Fruit fly (Drosophila melanogaster): ENCODE measurements around the gene CG42449.
A peak's percentile ranks its signal among the peaks of the same experiment; 100 is the strongest.

CG42449 gene

DNA sequence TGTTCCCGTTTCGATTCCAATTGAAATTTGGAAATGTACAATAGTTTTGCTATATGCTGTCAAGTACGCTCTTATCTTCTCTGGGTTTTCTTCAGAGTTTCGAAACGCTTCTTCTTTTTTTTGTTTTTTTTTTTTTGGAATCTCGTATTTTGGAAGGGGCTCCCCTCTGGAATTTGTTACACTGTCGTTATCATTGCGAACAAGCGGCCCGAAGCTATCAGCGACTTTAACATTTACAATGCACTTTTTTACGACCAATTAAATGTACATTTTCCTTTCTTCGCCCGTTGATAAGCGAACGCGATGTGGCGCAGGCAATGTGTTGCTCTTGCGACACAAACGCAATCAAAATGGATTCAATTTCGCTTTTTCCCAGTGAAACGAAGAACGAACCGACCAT, 6.2 kb upstream of the CG42449 start:
- TF ChIP-seq ey (GFP tag; optimal IDR thresholded peaks at IDR 0.05) (no peak), Rel (GFP tag; optimal IDR thresholded peaks at IDR 0.05) (no peak), Rel (tag; optimal IDR thresholded peaks at IDR 0.05) (peak; percentile 85)

DNA sequence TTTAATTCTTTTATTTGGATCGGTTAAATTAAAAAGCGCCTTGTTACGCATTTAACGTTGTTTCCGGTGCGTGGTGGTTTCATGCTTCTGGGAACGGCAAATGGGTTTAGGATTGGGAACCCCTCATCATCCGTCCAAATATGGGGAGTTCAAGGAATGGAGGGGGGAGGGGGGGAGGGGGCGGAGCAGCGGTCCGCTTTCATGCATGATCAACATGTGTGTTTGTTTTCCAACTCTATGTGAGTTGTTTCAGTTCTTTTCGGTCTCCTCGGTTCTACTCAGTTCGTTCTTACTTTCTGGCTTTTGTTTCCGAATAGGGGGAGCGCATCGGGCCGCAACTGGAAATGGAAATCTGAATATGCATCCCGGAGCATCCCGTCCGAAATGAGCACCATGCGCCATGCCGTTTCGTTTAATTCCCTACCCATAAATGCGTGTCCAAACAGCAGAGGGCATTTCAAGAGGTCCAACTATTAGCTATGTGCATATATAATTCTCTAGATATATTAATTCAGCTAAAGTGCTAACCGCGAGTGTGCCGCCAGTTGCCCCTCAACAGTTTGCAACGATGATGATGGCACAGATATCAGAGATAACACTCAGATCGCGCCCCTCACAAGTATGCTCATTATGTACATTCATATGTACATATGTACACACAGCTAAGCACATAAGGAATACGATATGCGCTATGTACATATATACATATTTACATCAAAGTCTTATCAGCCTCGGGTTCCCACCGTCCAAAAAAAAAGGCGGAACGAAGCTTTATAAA, 5.5 kb upstream of the CG42449 start:
- TF ChIP-seq jim (GFP tag; optimal IDR thresholded peaks at IDR 0.05), result no peak
- no peak for TF ChIP-seq CG32264 (GFP tag; optimal IDR thresholded peaks at IDR 0.05)
- TF ChIP-seq Sp1 (GFP tag; optimal IDR thresholded peaks at IDR 0.05), result peak; percentile 70
- TF ChIP-seq CG9705 (GFP tag; optimal IDR thresholded peaks at IDR 0.05), result peak; percentile 48
- TF ChIP-seq fru (GFP tag; optimal IDR thresholded peaks at IDR 0.05), result peak; percentile 36
- no peak for TF ChIP-seq pan (optimal IDR thresholded peaks at IDR 0.05)
- TF ChIP-seq HLH106 (tag; optimal IDR thresholded peaks at IDR 0.05), result peak; percentile 8
- peak; percentile 28 for TF ChIP-seq GATAd (GFP tag; optimal IDR thresholded peaks at IDR 0.05)
- peak in 1 of 2 experiments; percentile 59 for TF ChIP-seq foxo (GFP tag; optimal IDR thresholded peaks at IDR 0.05)
- TF ChIP-seq sv (GFP tag; optimal IDR thresholded peaks at IDR 0.05), result peak; percentile 77
- TF ChIP-seq Hr78 (GFP tag; optimal IDR thresholded peaks at IDR 0.05), result no peak
- TF ChIP-seq Rel (GFP tag; optimal IDR thresholded peaks at IDR 0.05), result no peak
- TF ChIP-seq Rel (tag; optimal IDR thresholded peaks at IDR 0.05), result no peak
- TF ChIP-seq psq (GFP tag; optimal IDR thresholded peaks at IDR 0.05), result peak; percentile 52
- TF ChIP-seq OdsH (GFP tag; optimal IDR thresholded peaks at IDR 0.05), result peak; percentile 57
- TF ChIP-seq Abd-B (GFP tag; optimal IDR thresholded peaks at IDR 0.05), result no peak
- no peak for TF ChIP-seq N (GFP tag; optimal IDR thresholded peaks at IDR 0.05)
- peak; percentile 63 for TF ChIP-seq br (GFP tag; optimal IDR thresholded peaks at IDR 0.05)
- no peak for TF ChIP-seq Mio (GFP tag; optimal IDR thresholded peaks at IDR 0.05)
- no peak for TF ChIP-seq CrebA (GFP tag; optimal IDR thresholded peaks at IDR 0.05; ENCODE audit: borderline replicate concordance)
- TF ChIP-seq ey (GFP tag; optimal IDR thresholded peaks at IDR 0.05), result peak; percentile 11
- peak; percentile 60 for TF ChIP-seq Jra (GFP tag; optimal IDR thresholded peaks at IDR 0.05)
- TF ChIP-seq dmrt93B (GFP tag; optimal IDR thresholded peaks at IDR 0.05), result peak; percentile 30
- TF ChIP-seq dl (GFP tag; optimal IDR thresholded peaks at IDR 0.05; ENCODE audit: insufficient read depth in 1 of 2, partially characterized antibody in 2 of 2), result no peak
- TF ChIP-seq tai (GFP tag; optimal IDR thresholded peaks at IDR 0.05), result no peak
- no peak for TF ChIP-seq Vsx2 (GFP tag; optimal IDR thresholded peaks at IDR 0.05; ENCODE audit: partially characterized antibody)
- TF ChIP-seq Myc (optimal IDR thresholded peaks at IDR 0.05), result no peak
- peak; percentile 73 for TF ChIP-seq Hnf4 (GFP tag; optimal IDR thresholded peaks at IDR 0.05)
- peak; percentile 66 for TF ChIP-seq h (GFP tag; optimal IDR thresholded peaks at IDR 0.05)
- peak; percentile 8 for TF ChIP-seq sage (GFP tag; optimal IDR thresholded peaks at IDR 0.05)
- peak; percentile 70 for TF ChIP-seq Hr83 (GFP tag; optimal IDR thresholded peaks at IDR 0.05; ENCODE audit: poor library complexity, severe bottlenecking)
- peak; percentile 52 for TF ChIP-seq rgr (GFP tag; optimal IDR thresholded peaks at IDR 0.05)
- no peak for TF ChIP-seq brk (GFP tag; optimal IDR thresholded peaks at IDR 0.05)
- no peak for TF ChIP-seq woc (GFP tag; optimal IDR thresholded peaks at IDR 0.05)
- no peak for TF ChIP-seq Dfd (GFP tag; optimal IDR thresholded peaks at IDR 0.05)
- no peak for TF ChIP-seq usp (GFP tag; optimal IDR thresholded peaks at IDR 0.05)
- TF ChIP-seq dsf (GFP tag; optimal IDR thresholded peaks at IDR 0.05; ENCODE audit: borderline replicate concordance), result peak; percentile 33
- no peak for TF ChIP-seq lola (GFP tag; optimal IDR thresholded peaks at IDR 0.05)
- TF ChIP-seq Dif (GFP tag; optimal IDR thresholded peaks at IDR 0.05; ENCODE audit: partially characterized antibody), result no peak

DNA sequence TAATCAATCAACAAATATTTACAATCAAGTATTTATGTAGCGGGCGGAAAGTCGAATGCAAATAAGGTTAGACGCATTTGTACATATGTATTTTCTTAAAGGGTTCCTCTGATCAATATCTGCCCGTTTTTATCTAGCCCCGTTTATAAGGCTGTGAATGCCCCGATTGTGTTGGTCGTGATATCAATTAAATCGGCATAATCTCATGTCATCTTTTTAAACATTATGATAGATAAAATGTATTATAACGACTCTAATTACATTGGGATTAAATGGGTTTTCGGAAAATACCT, 4.9 kb upstream of the CG42449 start:
- TF ChIP-seq foxo (GFP tag; optimal IDR thresholded peaks at IDR 0.05) (no peak), sv (GFP tag; optimal IDR thresholded peaks at IDR 0.05) (peak; percentile 4), dsf (GFP tag; optimal IDR thresholded peaks at IDR 0.05; ENCODE audit: borderline replicate concordance) (no peak), lola (GFP tag; optimal IDR thresholded peaks at IDR 0.05) (no peak), woc (GFP tag; optimal IDR thresholded peaks at IDR 0.05) (no peak), CrebA (GFP tag; optimal IDR thresholded peaks at IDR 0.05; ENCODE audit: borderline replicate concordance) (no peak)
